Fruit fly (Drosophila melanogaster): Measurements from ENCODE around the gene aqz.

DNA sequence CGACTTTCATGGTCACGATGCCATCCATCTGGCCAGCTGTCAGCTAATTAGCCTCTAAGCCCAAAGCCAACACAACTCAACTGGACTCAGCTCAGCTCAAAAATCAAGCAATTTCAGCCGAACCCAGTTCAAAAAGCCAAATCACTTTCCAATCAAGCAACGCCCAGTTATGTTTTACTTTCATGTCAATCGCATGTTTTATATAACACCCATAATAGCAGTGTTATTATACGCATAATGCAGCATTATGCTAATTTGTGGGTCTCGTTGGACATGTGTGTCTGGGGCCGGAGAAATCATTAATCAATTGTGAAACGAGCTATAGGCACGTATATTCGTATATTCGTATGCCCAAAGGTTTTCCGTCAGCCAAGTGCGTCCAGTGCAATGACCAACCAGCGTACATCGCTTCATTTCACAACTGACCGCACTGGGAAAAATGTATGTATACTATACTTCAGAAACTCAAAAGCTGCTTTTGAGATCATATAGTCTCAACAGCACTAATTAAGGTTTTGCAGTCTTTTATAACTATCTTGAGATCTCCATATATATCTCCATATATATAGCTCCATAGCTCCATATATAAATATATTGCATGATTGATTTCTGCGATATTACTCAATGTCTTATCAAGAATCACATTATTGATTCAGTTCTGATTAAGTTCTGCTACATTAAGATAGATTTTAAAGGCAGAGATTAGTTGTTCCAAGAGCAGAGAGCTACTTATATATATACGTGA lies 32.8 kb downstream of the aqz start:
- TF ChIP-seq cnc (optimal IDR thresholded peaks at IDR 0.05) (no peak), CG33017 (tag; optimal IDR thresholded peaks at IDR 0.05) (no peak), CG7045 (GFP tag; optimal IDR thresholded peaks at IDR 0.05) (no peak), cic (GFP tag; optimal IDR thresholded peaks at IDR 0.05) (no peak)

Measured in whole organism, adult.